Worm (Caenorhabditis elegans): ENCODE data around the gene fkh-5.

DNA sequence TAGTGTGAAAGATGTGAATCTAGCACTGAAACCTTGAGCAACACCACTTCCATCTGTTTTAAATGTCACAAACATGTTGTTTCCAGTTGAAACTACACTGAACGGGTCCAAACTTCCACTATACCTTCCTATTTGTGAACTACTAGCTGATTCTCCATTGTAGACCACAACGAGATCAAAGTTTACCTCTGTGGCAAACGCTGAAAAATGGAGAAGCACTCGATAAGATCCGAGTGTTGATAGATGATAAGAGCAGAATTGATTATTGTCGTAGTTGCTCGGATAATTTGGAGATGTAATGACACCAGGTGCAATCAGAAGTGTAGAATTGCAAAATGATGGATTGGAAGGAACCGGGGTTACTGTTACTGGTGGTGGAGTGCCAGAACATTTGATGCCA lies 37.5 kb downstream of the fkh-5 start:
- no peak for TF ChIP-seq T22C8.4 (GFP tag; IDR thresholded peaks at IDR 0.05)
- no peak for TF ChIP-seq flt-1 (GFP tag; IDR thresholded peaks at IDR 0.05)
- TF ChIP-seq ztf-29 (GFP tag; IDR thresholded peaks at IDR 0.05) = no peak
- no peak for TF ChIP-seq med-1 (GFP tag; optimal IDR thresholded peaks at IDR 0.05; ENCODE audit: insufficient read depth)
- TF ChIP-seq tab-1 (GFP tag; IDR thresholded peaks at IDR 0.05) = no peak
- TF ChIP-seq klf-2 (GFP tag; conservative IDR thresholded peaks at IDR 0.05) = no peak
- no peak for TF ChIP-seq cog-1 (tag; optimal IDR thresholded peaks at IDR 0.05)
